Worm (Caenorhabditis elegans): ENCODE measurements around the gene C10G8.4.
"Not testable (repeated sequence)": the region's sequence is repeated elsewhere in the genome, so short reads cannot be mapped to it uniquely, and the experiment has no call there.

- not testable (repeated sequence) for TF ChIP-seq pha-4 (tag; optimal IDR thresholded peaks at IDR 0.05); elt-2 (tag; optimal IDR thresholded peaks at IDR 0.05); nfya-1 (tag; optimal IDR thresholded peaks at IDR 0.05; ENCODE audit: insufficient read depth); ztf-11 (tag; optimal IDR thresholded peaks at IDR 0.05); daf-12 (tag; optimal IDR thresholded peaks at IDR 0.05); nhr-11 (tag; optimal IDR thresholded peaks at IDR 0.05); ceh-9 (tag; optimal IDR thresholded peaks at IDR 0.05); fkh-10 (GFP tag; optimal IDR thresholded peaks at IDR 0.05); nhr-237 (tag; optimal IDR thresholded peaks at IDR 0.05); snpc-4 (tag; optimal IDR thresholded peaks at IDR 0.05)
These were observed 27.3 kb upstream of the C10G8.4 start for ce11 chrV:5284270-5284980.
